ENCODE assay signal across 1 fruit fly cellular context in the genomic region with DNA sequence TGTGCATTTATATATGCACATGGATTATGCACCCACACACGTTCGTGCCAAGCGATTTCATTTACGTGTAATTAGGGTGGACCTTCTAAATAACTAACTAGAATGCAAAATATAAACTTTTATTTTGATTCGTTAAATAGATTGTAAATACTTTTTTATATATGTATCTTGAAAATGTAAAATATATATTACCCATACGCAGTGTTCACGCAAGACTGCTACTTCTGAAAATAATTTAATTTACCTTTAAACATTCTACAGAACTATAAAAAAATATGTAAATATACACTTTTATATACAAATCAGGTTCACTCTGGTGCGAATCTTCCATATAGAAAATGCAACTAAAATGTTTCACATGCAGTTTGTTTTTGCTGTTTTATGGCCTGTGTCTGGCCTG.
TF ChIP-seq lines count a peak whose summit lies in the region.

No protein-coding gene starts in this region.

TF ChIP-seq in whole organism, prepupa, 60 proteins besides CTCF, POLR2A, EP300 and RAD21 (continued from another document):
- no peak for TF ChIP-seq Sox15 (GFP tag; optimal IDR thresholded peaks at IDR 0.05; lab: Kevin White, UChicago)
- TF ChIP-seq CG16779 (tag; optimal IDR thresholded peaks at IDR 0.05; lab: Kevin White, UChicago): peak; percentile 7
- TF ChIP-seq Hr39 (GFP tag; optimal IDR thresholded peaks at IDR 0.05; lab: Kevin White, UChicago): no peak
- TF ChIP-seq Ets96B (tag; optimal IDR thresholded peaks at IDR 0.05; lab: Kevin White, UChicago): peak; percentile 60
- peak; percentile 26 for TF ChIP-seq pdm3 (GFP tag; optimal IDR thresholded peaks at IDR 0.05; lab: Kevin White, UChicago)
- TF ChIP-seq CG3032 (tag; optimal IDR thresholded peaks at IDR 0.05; lab: Kevin White, UChicago): peak; percentile 35
- peak; percentile 75 for TF ChIP-seq CG15336 (GFP tag; IDR thresholded peaks at IDR 0.05; lab: Robert Waterston, UW)
- peak; percentile 21 for TF ChIP-seq acj6 (GFP tag; optimal IDR thresholded peaks at IDR 0.05; lab: Kevin White, UChicago)
- peak; percentile 23 for TF ChIP-seq CG8632 (GFP tag; optimal IDR thresholded peaks at IDR 0.05; lab: Kevin White, UChicago)
- TF ChIP-seq CG3919 (GFP tag; optimal IDR thresholded peaks at IDR 0.05; lab: Kevin White, UChicago): peak; percentile 33
- TF ChIP-seq salr (GFP tag; optimal IDR thresholded peaks at IDR 0.05; lab: Kevin White, UChicago): peak in 1 of 2 experiments; percentile 28
- TF ChIP-seq achi (GFP tag; optimal IDR thresholded peaks at IDR 0.05; lab: Kevin White, UChicago): peak; percentile 42
- TF ChIP-seq CG4318 (GFP tag; optimal IDR thresholded peaks at IDR 0.05; lab: Kevin White, UChicago): peak; percentile 2
TF ChIP-seq in whole organism, prepupa: peak in this region for 29.
